Worm (Caenorhabditis elegans) whole organism, late embryonic: ENCODE data around the gene atg-10.

Experiments used
- ceh-31 ChIP-seq: sonication (generic microtip); optimal IDR thresholded peaks from 2 replicates; lab custom pipeline; 2016; ENCODE audit warnings: missing genetic modification characterization, missing compliant biosample characterization
- elt-2 ChIP-seq: sonication (generic microtip); optimal IDR thresholded peaks from 2 replicates; lab custom pipeline; 2016; ENCODE audit warnings: missing genetic modification reagents, missing genetic modification characterization, missing compliant biosample characterization
- elt-4 ChIP-seq: sonication (generic microtip); optimal IDR thresholded peaks from 2 replicates; lab custom pipeline; 2016; ENCODE audit warnings: missing genetic modification characterization, missing compliant biosample characterization
- pha-4 ChIP-seq: fragments of 150-350 bp; optimal IDR thresholded peaks from 2 replicates; lab custom pipeline; 2018; ENCODE audit warnings: missing biosample characterization, missing genetic modification reagents, missing genetic modification characterization
- pqm-1 ChIP-seq: sonication (generic microtip); optimal IDR thresholded peaks from 2 replicates; lab custom pipeline; 2016; ENCODE audit warnings: missing genetic modification characterization, missing compliant biosample characterization

DNA sequence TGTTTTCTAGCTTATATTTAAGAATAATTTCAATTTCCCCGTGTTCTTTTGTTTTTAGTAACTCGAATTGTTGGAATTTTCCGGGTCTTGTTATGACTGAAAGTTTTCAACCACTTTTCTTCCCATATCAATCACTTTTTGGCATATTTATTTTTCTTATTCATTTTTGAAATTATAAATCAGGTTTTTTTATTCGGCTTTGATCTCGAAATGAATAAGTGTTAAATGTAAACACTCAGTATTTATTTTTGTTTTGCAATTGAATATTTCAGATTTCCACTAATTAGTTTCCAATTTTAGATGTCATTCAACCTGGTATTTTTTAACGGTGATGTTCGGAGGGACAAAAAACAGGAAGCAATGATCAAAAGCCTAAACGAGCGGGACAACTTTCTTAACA, 5.6 kb downstream of the atg-10 start, which contains the start of gene etc-1:
- TF ChIP-seq elt-4 (tag; lab: Kevin White, UChicago) (no peak), elt-2 (no peak), pha-4 (tag; lab: Kevin White, UChicago) (no peak), ceh-31 (tag; lab: Kevin White, UChicago) (no peak), pqm-1 (no peak)
